Worm (Caenorhabditis elegans) whole organism, L4 larva: ENCODE data around the gene nlp-81.

Source experiments
- F10B5.3 ChIP-seq: sonication (generic microtip); optimal IDR thresholded peaks from 2 replicates; lab custom pipeline; 2016; ENCODE audit warnings: mild to moderate bottlenecking, missing genetic modification characterization, missing compliant biosample characterization
- R02D3.7 ChIP-seq: fragments of 150-350 bp; sonication (generic microtip); optimal IDR thresholded peaks from 3 replicates; lab custom pipeline; 2014; ENCODE audit warnings: missing biosample characterization, missing genetic modification characterization
- T26A8.4 ChIP-seq: fragments of 200-800 bp; sonication (Bioruptor generic); IDR thresholded peaks from 2 replicates; pipeline ENCODE4 v1.3.6; 2022; ENCODE audit warnings: missing genetic modification characterization, missing compliant biosample characterization
- Y5F2A.4 ChIP-seq: fragments of 200-800 bp; sonication (Bioruptor generic); optimal IDR thresholded peaks from 2 replicates; lab custom pipeline; 2018; ENCODE audit warnings: mild to moderate bottlenecking, missing genetic modification characterization, missing compliant biosample characterization
- Y75B8A.6 ChIP-seq: fragments of 200-800 bp; sonication (Bioruptor generic); IDR thresholded peaks from 2 replicates; pipeline ENCODE4 v1.3.6; 2022; ENCODE audit warnings: missing genetic modification reagents, missing genetic modification characterization, missing compliant biosample characterization
- aha-1 ChIP-seq: fragments of 150-350 bp; peaks from one replicate; lab custom pipeline; 2014; ENCODE audit warnings: missing biosample characterization, missing genetic modification characterization
- attf-4 ChIP-seq: sonication (generic microtip); optimal IDR thresholded peaks from 3 replicates; lab custom pipeline; 2017; ENCODE audit warnings: missing biosample characterization, missing genetic modification characterization
- ceh-28 ChIP-seq: fragments of 150-350 bp; optimal IDR thresholded peaks from 2 replicates; lab custom pipeline; 2014; ENCODE audit warnings: missing biosample characterization, missing genetic modification reagents, missing genetic modification characterization
- ceh-62 ChIP-seq: sonication (generic microtip); optimal IDR thresholded peaks from 2 replicates; lab custom pipeline; 2017; ENCODE audit warnings: missing biosample characterization, missing genetic modification characterization
- ceh-82 ChIP-seq: sonication (generic microtip); optimal IDR thresholded peaks from 2 replicates; lab custom pipeline; 2017; ENCODE audit warnings: missing biosample characterization, missing genetic modification characterization
- ces-1 ChIP-seq: fragments of 150-350 bp; sonication (generic microtip); optimal IDR thresholded peaks from 4 replicates; lab custom pipeline; 2014; ENCODE audit warnings: missing biosample characterization, missing genetic modification reagents, missing genetic modification characterization
- cey-2 ChIP-seq: sonication (generic microtip); optimal IDR thresholded peaks from 3 replicates; lab custom pipeline; 2017; ENCODE audit warnings: missing genetic modification characterization, mild to moderate bottlenecking, missing compliant biosample characterization, antibody characterized with exemption, borderline replicate concordance; ENCODE audit not compliant: insufficient read depth
- daf-12 ChIP-seq: fragments of 150-350 bp; optimal IDR thresholded peaks from 2 replicates; lab custom pipeline; 2014; ENCODE audit warnings: missing biosample characterization, missing genetic modification reagents, missing genetic modification characterization
- daf-19 ChIP-seq: fragments of 200-800 bp; sonication (Bioruptor generic); conservative IDR thresholded peaks from 2 replicates; pipeline ENCODE4 v1.3.6; 2022; ENCODE audit warnings: missing genetic modification characterization, missing compliant biosample characterization
- dmd-6 ChIP-seq: fragments of 200-800 bp; sonication (Bioruptor generic); IDR thresholded peaks from 2 replicates; pipeline ENCODE4 v1.3.6; 2022; ENCODE audit warnings: missing genetic modification reagents, missing genetic modification characterization, missing compliant biosample characterization
- dmd-9 ChIP-seq: fragments of 200-800 bp; sonication (Bioruptor generic); IDR thresholded peaks from 2 replicates; pipeline ENCODE4 v1.3.6; 2022; ENCODE audit warnings: missing genetic modification reagents, missing genetic modification characterization, missing compliant biosample characterization
- duxl-1 ChIP-seq: sonication (generic microtip); optimal IDR thresholded peaks from 2 replicates; lab custom pipeline; 2016; ENCODE audit warnings: mild to moderate bottlenecking, missing genetic modification characterization, moderate library complexity, missing compliant biosample characterization; ENCODE audit not compliant: poor library complexity
- dve-1 ChIP-seq: sonication (generic microtip); optimal IDR thresholded peaks from 2 replicates; lab custom pipeline; 2017; ENCODE audit warnings: antibody characterized with exemption, mild to moderate bottlenecking, missing genetic modification characterization, missing compliant biosample characterization; ENCODE audit not compliant: insufficient read depth
- egl-27 ChIP-seq: sonication (generic microtip); optimal IDR thresholded peaks from 3 replicates; lab custom pipeline; 2017; ENCODE audit warnings: missing biosample characterization, missing genetic modification reagents, missing genetic modification characterization
- fkh-10 ChIP-seq: fragments of 150-350 bp; optimal IDR thresholded peaks from 2 replicates; lab custom pipeline; 2014; ENCODE audit warnings: missing biosample characterization, missing genetic modification reagents, missing genetic modification characterization
- hlh-11 ChIP-seq: fragments of 200-800 bp; sonication (Bioruptor generic); optimal IDR thresholded peaks from 2 replicates; lab custom pipeline; 2018; ENCODE audit warnings: mild to moderate bottlenecking, missing genetic modification characterization, missing compliant biosample characterization
- lim-7 ChIP-seq: fragments of 200-800 bp; sonication (Bioruptor generic); IDR thresholded peaks from 2 replicates; pipeline ENCODE4 v1.3.6; 2022; ENCODE audit warnings: missing genetic modification characterization, missing compliant biosample characterization
- lin-1 ChIP-seq: fragments of 200-800 bp; sonication (Bioruptor generic); IDR thresholded peaks from 2 replicates; pipeline ENCODE4 v1.3.6; 2022; ENCODE audit warnings: missing genetic modification reagents, missing genetic modification characterization, missing compliant biosample characterization
- lin-13 ChIP-seq: fragments of 150-350 bp; optimal IDR thresholded peaks from 2 replicates; lab custom pipeline; 2014; ENCODE audit warnings: missing biosample characterization, missing genetic modification reagents, missing genetic modification characterization
- lin-29 ChIP-seq: fragments of 200-800 bp; sonication (Bioruptor generic); IDR thresholded peaks from 2 replicates; pipeline ENCODE4 v1.3.6; 2022; ENCODE audit warnings: missing genetic modification reagents, missing genetic modification characterization, missing compliant biosample characterization
- lin-39 ChIP-seq: fragments of 150-350 bp; optimal IDR thresholded peaks from 2 replicates; lab custom pipeline; 2014; ENCODE audit warnings: missing biosample characterization, missing genetic modification reagents, missing genetic modification characterization
- lsy-2 ChIP-seq, 2 experiments: fragments of 150-350 bp in 1 of 2; sonication (generic microtip) in 1 of 2; optimal IDR thresholded peaks; 2 replicates each; lab custom pipeline; 2014 to 2017; ENCODE audit warnings: missing biosample characterization in 2 of 2, missing genetic modification characterization in 2 of 2
- madf-5 ChIP-seq, 2 experiments: fragments of 200-800 bp; sonication (Bioruptor generic); IDR thresholded peaks; 2 replicates each; pipeline ENCODE4 v1.3.6; 2022; ENCODE audit warnings: missing compliant biosample characterization in 2 of 2, missing genetic modification characterization in 2 of 2
- mdl-1 ChIP-seq, 2 experiments: fragments of 150-350 bp in 1 of 2; sonication (generic microtip) in 1 of 2; optimal IDR thresholded peaks; 2 replicates each; lab custom pipeline; 2014 to 2017; ENCODE audit warnings: missing biosample characterization in 2 of 2, missing genetic modification characterization in 2 of 2
- mdt-29 ChIP-seq: fragments of 200-800 bp; sonication (Bioruptor generic); IDR thresholded peaks from 2 replicates; pipeline ENCODE4 v1.3.6; 2022; ENCODE audit warnings: missing genetic modification reagents, missing genetic modification characterization, missing compliant biosample characterization
- mes-2 ChIP-seq: sonication (generic microtip); optimal IDR thresholded peaks from 2 replicates; lab custom pipeline; 2016; ENCODE audit warnings: missing genotype, mild to moderate bottlenecking, missing genetic modification characterization, missing compliant biosample characterization; ENCODE audit not compliant: poor library complexity, severe bottlenecking
- mxl-2 ChIP-seq: fragments of 200-800 bp; sonication (Bioruptor generic); conservative IDR thresholded peaks from 2 replicates; pipeline ENCODE4 v1.3.6; 2022; ENCODE audit warnings: missing genetic modification reagents, missing genetic modification characterization, missing compliant biosample characterization
- nhr-11 ChIP-seq: fragments of 150-350 bp; optimal IDR thresholded peaks from 2 replicates; lab custom pipeline; 2014; ENCODE audit warnings: missing biosample characterization, missing genetic modification characterization
- nhr-111 ChIP-seq: fragments of 200-800 bp; sonication (Bioruptor generic); optimal IDR thresholded peaks from 2 replicates; lab custom pipeline; 2018; ENCODE audit warnings: mild to moderate bottlenecking, missing genetic modification characterization, missing compliant biosample characterization
- nhr-41 ChIP-seq: fragments of 200-800 bp; sonication (Bioruptor generic); IDR thresholded peaks from 2 replicates; pipeline ENCODE4 v1.3.6; 2022; ENCODE audit warnings: missing genetic modification reagents, missing genetic modification characterization, missing compliant biosample characterization
- nhr-42 ChIP-seq: fragments of 200-800 bp; sonication (Bioruptor generic); IDR thresholded peaks from 2 replicates; pipeline ENCODE4 v1.3.6; 2022; ENCODE audit warnings: missing genetic modification characterization, missing compliant biosample characterization
- nhr-48 ChIP-seq: sonication (generic microtip); optimal IDR thresholded peaks from 2 replicates; lab custom pipeline; 2016; ENCODE audit warnings: mild to moderate bottlenecking, missing genetic modification characterization, missing compliant biosample characterization
- nhr-76 ChIP-seq: fragments of 150-350 bp; optimal IDR thresholded peaks from 2 replicates; lab custom pipeline; 2014; ENCODE audit warnings: missing biosample characterization, missing genetic modification characterization
- pha-4 ChIP-seq, 2 experiments: fragments of 150-350 bp in 1 of 2; fragments of 200-800 bp in 1 of 2; sonication (Bioruptor generic) in 1 of 2; IDR thresholded peaks in 1 of 2; optimal IDR thresholded peaks in 1 of 2; 2 replicates each; pipeline versions ENCODE4 v1.3.6 to Lab custom; 2014 to 2022; ENCODE audit warnings: missing genetic modification characterization in 2 of 2, missing genetic modification reagents in 2 of 2, missing biosample characterization in 1 of 2, missing compliant biosample characterization in 1 of 2
- php-3 ChIP-seq: fragments of 200-800 bp; sonication (Bioruptor generic); IDR thresholded peaks from 2 replicates; pipeline ENCODE4 v1.3.6; 2022; ENCODE audit warnings: missing genetic modification reagents, missing genetic modification characterization, missing compliant biosample characterization
- pqm-1 ChIP-seq: sonication (generic microtip); optimal IDR thresholded peaks from 2 replicates; lab custom pipeline; 2017; ENCODE audit warnings: missing biosample characterization, missing genetic modification characterization
- rbr-2 ChIP-seq: sonication (generic microtip); optimal IDR thresholded peaks from 2 replicates; lab custom pipeline; 2016; ENCODE audit warnings: missing genotype, missing genetic modification characterization, missing compliant biosample characterization
- skn-1 ChIP-seq: fragments of 150-350 bp; optimal IDR thresholded peaks from 2 replicates; lab custom pipeline; 2014; ENCODE audit warnings: missing biosample characterization, missing genetic modification characterization
- snpc-4 ChIP-seq: fragments of 150-350 bp; optimal IDR thresholded peaks from 2 replicates; lab custom pipeline; 2014; ENCODE audit warnings: missing biosample characterization, missing genetic modification characterization
- spr-1 ChIP-seq: sonication (generic microtip); optimal IDR thresholded peaks from 2 replicates; lab custom pipeline; 2016; ENCODE audit warnings: mild to moderate bottlenecking, missing genetic modification characterization, missing compliant biosample characterization
- unc-39 ChIP-seq: sonication (generic microtip); optimal IDR thresholded peaks from 2 replicates; lab custom pipeline; 2017; ENCODE audit warnings: missing biosample characterization, missing genetic modification characterization
- unc-62 ChIP-seq, 3 experiments: fragments of 150-350 bp in 1 of 3; sonication (generic microtip); optimal IDR thresholded peaks in 2 of 3; peaks in 1 of 3; 1 replicate in 1 of 3; 2 replicates in 2 of 3; lab custom pipeline; 2014 to 2017; ENCODE audit warnings: missing biosample characterization in 3 of 3, missing genetic modification characterization in 3 of 3, missing genetic modification reagents in 3 of 3, missing genotype in 1 of 3
- zag-1 ChIP-seq: fragments of 150-350 bp; optimal IDR thresholded peaks from 2 replicates; lab custom pipeline; 2014; ENCODE audit warnings: missing biosample characterization, missing genetic modification characterization
- zip-11 ChIP-seq: fragments of 200-800 bp; sonication (Bioruptor generic); IDR thresholded peaks from 2 replicates; pipeline ENCODE4 v1.3.6; 2022; ENCODE audit warnings: missing genetic modification characterization, missing compliant biosample characterization
- zip-2 ChIP-seq: fragments of 150-350 bp; optimal IDR thresholded peaks from 2 replicates; lab custom pipeline; 2014; ENCODE audit warnings: missing biosample characterization, missing genetic modification characterization
- ztf-11 ChIP-seq: fragments of 150-350 bp; optimal IDR thresholded peaks from 2 replicates; lab custom pipeline; 2014; ENCODE audit warnings: missing biosample characterization, missing genetic modification characterization
- ztf-7 ChIP-seq: fragments of 150-350 bp; optimal IDR thresholded peaks from 2 replicates; lab custom pipeline; 2014; ENCODE audit warnings: missing biosample characterization, missing genetic modification characterization

Gene nlp-81

ce11 chrIV:3166896-3167295 is 9.0 kb downstream of the nlp-81 start (continued):
- no peak for TF ChIP-seq ces-1 (GFP tag; lab: Kevin White, UChicago)
- no peak for TF ChIP-seq nhr-48 (tag; lab: Kevin White, UChicago)
- TF ChIP-seq skn-1 (tag; lab: Kevin White, UChicago): no peak
- no peak for TF ChIP-seq Y5F2A.4 (GFP tag; lab: Kevin White, UChicago)
- no peak for TF ChIP-seq lin-29 (GFP tag; lab: Robert Waterston, UW)
- TF ChIP-seq hlh-11 (tag; lab: Kevin White, UChicago): peak; percentile 65
- no peak for TF ChIP-seq duxl-1 (tag; lab: Kevin White, UChicago)
- no peak for TF ChIP-seq attf-4 (tag; lab: Kevin White, UChicago)
- no peak for TF ChIP-seq fkh-10 (GFP tag; lab: Kevin White, UChicago)
- no peak for TF ChIP-seq php-3 (GFP tag; lab: Robert Waterston, UW)
- no peak for TF ChIP-seq R02D3.7 (tag; lab: Kevin White, UChicago)
- no peak for TF ChIP-seq zag-1 (tag; lab: Kevin White, UChicago)
- no peak for TF ChIP-seq pha-4 (GFP tag; IDR thresholded peaks at IDR 0.05; lab: Robert Waterston, UW)
- TF ChIP-seq pha-4 (tag; optimal IDR thresholded peaks at IDR 0.05; lab: Kevin White, UChicago): no peak
- peak; percentile 29 for TF ChIP-seq mes-2 (tag; lab: Kevin White, UChicago)
- TF ChIP-seq ztf-11: no peak
- TF ChIP-seq lim-7: no peak
- TF ChIP-seq ceh-82 (tag; lab: Kevin White, UChicago): no peak
- TF ChIP-seq rbr-2 (tag; lab: Kevin White, UChicago): no peak
- TF ChIP-seq lin-39 (tag; lab: Kevin White, UChicago): no peak
- no peak for TF ChIP-seq cey-2
- TF ChIP-seq dmd-6 (GFP tag; lab: Robert Waterston, UW): peak; percentile 71
- TF ChIP-seq lin-1 (GFP tag; lab: Robert Waterston, UW): no peak
- TF ChIP-seq madf-5 (GFP tag; IDR thresholded peaks at IDR 0.05; lab: Robert Waterston, UW): no peak
- no peak for TF ChIP-seq daf-12 (tag; lab: Kevin White, UChicago)
- no peak for TF ChIP-seq zip-11 (GFP tag; lab: Robert Waterston, UW)
- no peak for TF ChIP-seq zip-2 (tag; lab: Kevin White, UChicago)
- no peak for TF ChIP-seq nhr-76
- TF ChIP-seq F10B5.3 (tag; lab: Kevin White, UChicago): no peak
- TF ChIP-seq spr-1 (tag; lab: Kevin White, UChicago): no peak
- peak; percentile 76 for TF ChIP-seq aha-1 (tag; lab: Kevin White, UChicago)
- no peak for TF ChIP-seq unc-39 (tag; lab: Kevin White, UChicago)
- TF ChIP-seq Y75B8A.6 (GFP tag; lab: Robert Waterston, UW): no peak
- no peak for TF ChIP-seq nhr-111 (GFP tag; lab: Kevin White, UChicago)
- no peak for TF ChIP-seq daf-19
- TF ChIP-seq lin-13 (GFP tag; lab: Kevin White, UChicago): no peak
- no peak for TF ChIP-seq nhr-11 (tag; lab: Kevin White, UChicago)
- TF ChIP-seq ceh-62 (tag; lab: Kevin White, UChicago): no peak
- TF ChIP-seq lsy-2 (tag; optimal IDR thresholded peaks at IDR 0.05; lab: Kevin White, UChicago): peak in 1 of 2 experiments; percentile 38
- TF ChIP-seq T26A8.4 (GFP tag; lab: Robert Waterston, UW): no peak
- no peak for TF ChIP-seq nhr-41 (GFP tag; lab: Robert Waterston, UW)
- TF ChIP-seq mdt-29: no peak
- TF ChIP-seq nhr-42: no peak
- no peak for TF ChIP-seq ceh-28 (tag; lab: Kevin White, UChicago)
- TF ChIP-seq mdl-1 (tag; optimal IDR thresholded peaks at IDR 0.05; lab: Kevin White, UChicago): no peak
- peak; percentile 46 for TF ChIP-seq dve-1 (tag; lab: Kevin White, UChicago)
- no peak for TF ChIP-seq egl-27 (tag; lab: Kevin White, UChicago)
- peak in 1 of 2 experiments; percentile 81 for TF ChIP-seq unc-62 (GFP tag; optimal IDR thresholded peaks at IDR 0.05 in 1 of 2; lab: Kevin White, UChicago)
- TF ChIP-seq unc-62 (tag; optimal IDR thresholded peaks at IDR 0.05; lab: Kevin White, UChicago): no peak
- TF ChIP-seq ztf-7 (tag; lab: Kevin White, UChicago): no peak
- no peak for TF ChIP-seq snpc-4
- TF ChIP-seq mxl-2 (GFP tag; lab: Robert Waterston, UW): no peak
- no peak for TF ChIP-seq dmd-9 (GFP tag; lab: Robert Waterston, UW)
- peak; percentile 61 for TF ChIP-seq pqm-1 (tag; lab: Kevin White, UChicago)
